Worm (Caenorhabditis elegans) whole organism, late embryonic: ENCODE data around the gene R160.2.

Experiments
- C38D4.7 ChIP-seq: fragments of 200-800 bp; sonication (Bioruptor generic); optimal IDR thresholded peaks from 2 replicates; lab custom pipeline; 2018; ENCODE audit warnings: mild to moderate bottlenecking, missing genetic modification characterization, moderate library complexity, missing compliant biosample characterization
- F13H6.1 ChIP-seq: sonication (generic microtip); optimal IDR thresholded peaks from 2 replicates; lab custom pipeline; 2016; ENCODE audit warnings: missing genetic modification characterization, missing compliant biosample characterization
- K09A11.1 ChIP-seq: sonication (generic microtip); optimal IDR thresholded peaks from 2 replicates; lab custom pipeline; 2017; ENCODE audit warnings: antibody characterized with exemption, mild to moderate bottlenecking, missing genetic modification characterization, missing compliant biosample characterization; ENCODE audit not compliant: insufficient read depth
- ahr-1 ChIP-seq: sonication (generic microtip); optimal IDR thresholded peaks from 2 replicates; lab custom pipeline; 2016; ENCODE audit warnings: missing genetic modification characterization, missing compliant biosample characterization
- ceh-19 ChIP-seq: fragments of 200-800 bp; sonication (Bioruptor generic); optimal IDR thresholded peaks from 2 replicates; lab custom pipeline; 2018; ENCODE audit warnings: mild to moderate bottlenecking, missing genetic modification characterization, missing compliant biosample characterization
- ceh-2 ChIP-seq: sonication (generic microtip); optimal IDR thresholded peaks from 2 replicates; lab custom pipeline; 2016; ENCODE audit warnings: missing genotype, missing genetic modification characterization, missing compliant biosample characterization
- ceh-24 ChIP-seq: sonication (generic microtip); optimal IDR thresholded peaks from 2 replicates; lab custom pipeline; 2016; ENCODE audit warnings: mild to moderate bottlenecking, missing genetic modification characterization, missing compliant biosample characterization
- ceh-31 ChIP-seq: sonication (generic microtip); optimal IDR thresholded peaks from 2 replicates; lab custom pipeline; 2016; ENCODE audit warnings: missing genetic modification characterization, missing compliant biosample characterization
- ceh-34 ChIP-seq: sonication (generic microtip); optimal IDR thresholded peaks from 2 replicates; lab custom pipeline; 2016; ENCODE audit warnings: mild to moderate bottlenecking, missing genetic modification characterization, missing compliant biosample characterization
- ceh-45 ChIP-seq: fragments of 200-800 bp; sonication (Bioruptor generic); IDR thresholded peaks from 2 replicates; pipeline ENCODE4 v1.3.6; 2022; ENCODE audit warnings: missing genetic modification reagents, missing genetic modification characterization, missing compliant biosample characterization
- che-1 ChIP-seq: sonication (generic microtip); optimal IDR thresholded peaks from 2 replicates; lab custom pipeline; 2016; ENCODE audit warnings: mild to moderate bottlenecking, missing genetic modification characterization, missing compliant biosample characterization
- dmd-4 ChIP-seq: sonication (generic microtip); optimal IDR thresholded peaks from 2 replicates; lab custom pipeline; 2016; ENCODE audit warnings: borderline replicate concordance, missing genetic modification characterization, missing compliant biosample characterization
- elt-2 ChIP-seq: sonication (generic microtip); optimal IDR thresholded peaks from 2 replicates; lab custom pipeline; 2016; ENCODE audit warnings: missing genetic modification reagents, missing genetic modification characterization, missing compliant biosample characterization
- ets-4 ChIP-seq: sonication (generic microtip); optimal IDR thresholded peaks from 2 replicates; lab custom pipeline; 2016; ENCODE audit warnings: missing genetic modification characterization, missing compliant biosample characterization
- fax-1 ChIP-seq: sonication (generic microtip); optimal IDR thresholded peaks from 2 replicates; lab custom pipeline; 2016; ENCODE audit warnings: missing genotype, missing genetic modification characterization, missing compliant biosample characterization
- fkh-6 ChIP-seq: sonication (generic microtip); optimal IDR thresholded peaks from 2 replicates; lab custom pipeline; 2016; ENCODE audit warnings: missing genetic modification characterization, missing compliant biosample characterization
- gmeb-2 ChIP-seq: sonication (generic microtip); optimal IDR thresholded peaks from 2 replicates; lab custom pipeline; 2016; ENCODE audit warnings: missing genetic modification characterization, inconsistent platforms, missing compliant biosample characterization
- hlh-8 ChIP-seq: sonication (generic microtip); optimal IDR thresholded peaks from 2 replicates; lab custom pipeline; 2016; ENCODE audit warnings: missing genotype, missing genetic modification characterization, missing compliant biosample characterization
- lim-6 ChIP-seq: sonication (generic microtip); optimal IDR thresholded peaks from 2 replicates; lab custom pipeline; 2016; ENCODE audit warnings: missing genetic modification characterization, missing compliant biosample characterization
- lin-11 ChIP-seq: fragments of 200-800 bp; sonication (Bioruptor generic); optimal IDR thresholded peaks from 2 replicates; lab custom pipeline; 2018; ENCODE audit warnings: mild to moderate bottlenecking, missing genetic modification characterization, missing compliant biosample characterization
- mec-3 ChIP-seq: sonication (generic microtip); optimal IDR thresholded peaks from 2 replicates; lab custom pipeline; 2016; ENCODE audit warnings: borderline replicate concordance, missing genetic modification characterization, missing compliant biosample characterization
- nfya-1 ChIP-seq: sonication (generic microtip); optimal IDR thresholded peaks from 2 replicates; lab custom pipeline; 2017; ENCODE audit warnings: missing genetic modification characterization, mild to moderate bottlenecking, missing compliant biosample characterization, antibody characterized with exemption, moderate library complexity
- nhr-11 ChIP-seq: fragments of 150-350 bp; optimal IDR thresholded peaks from 2 replicates; lab custom pipeline; 2014; ENCODE audit warnings: missing biosample characterization, missing genetic modification characterization
- odd-2 ChIP-seq: sonication (generic microtip); optimal IDR thresholded peaks from 2 replicates; lab custom pipeline; 2017; ENCODE audit warnings: antibody characterized with exemption, mild to moderate bottlenecking, missing genetic modification characterization, missing compliant biosample characterization
- pag-3 ChIP-seq: sonication (generic microtip); optimal IDR thresholded peaks from 2 replicates; lab custom pipeline; 2016; ENCODE audit warnings: missing compliant biosample characterization, missing genetic modification characterization, borderline replicate concordance
- pat-9 ChIP-seq: fragments of 200-800 bp; sonication (Bioruptor generic); optimal IDR thresholded peaks from 2 replicates; lab custom pipeline; 2018; ENCODE audit warnings: mild to moderate bottlenecking, missing genetic modification characterization, moderate library complexity, missing compliant biosample characterization
- pros-1 ChIP-seq: fragments of 150-350 bp; optimal IDR thresholded peaks from 2 replicates; lab custom pipeline; 2014; ENCODE audit warnings: missing biosample characterization, missing genetic modification reagents, missing genetic modification characterization
- ref-2 ChIP-seq: sonication (generic microtip); optimal IDR thresholded peaks from 2 replicates; lab custom pipeline; 2016; ENCODE audit warnings: missing genetic modification characterization, missing compliant biosample characterization
- sox-2 ChIP-seq: fragments of 200-800 bp; sonication (Bioruptor generic); IDR thresholded peaks from 2 replicates; pipeline ENCODE4 v1.3.6; 2022; ENCODE audit warnings: missing genetic modification reagents, missing genetic modification characterization, missing compliant biosample characterization
- sox-4 ChIP-seq: sonication (generic microtip); optimal IDR thresholded peaks from 2 replicates; lab custom pipeline; 2017; ENCODE audit warnings: mild to moderate bottlenecking, missing genetic modification characterization, inconsistent platforms, missing compliant biosample characterization
- syd-9 ChIP-seq: sonication (generic microtip); optimal IDR thresholded peaks from 2 replicates; lab custom pipeline; 2016; ENCODE audit warnings: mild to moderate bottlenecking, missing genetic modification characterization, moderate library complexity, missing compliant biosample characterization
- tbx-2 ChIP-seq: sonication (generic microtip); optimal IDR thresholded peaks from 2 replicates; lab custom pipeline; 2016; ENCODE audit warnings: missing genetic modification characterization, missing compliant biosample characterization
- tbx-7 ChIP-seq: sonication (generic microtip); optimal IDR thresholded peaks from 2 replicates; lab custom pipeline; 2016; ENCODE audit warnings: missing genotype, missing genetic modification characterization, missing compliant biosample characterization
- unc-3 ChIP-seq, 2 experiments: fragments of 200-800 bp in 1 of 2; sonication (Bioruptor generic) in 1 of 2; sonication (generic microtip) in 1 of 2; conservative IDR thresholded peaks in 1 of 2; optimal IDR thresholded peaks in 1 of 2; 2 replicates each; pipeline versions ENCODE4 v1.3.6 to Lab custom; 2016 to 2022; ENCODE audit warnings: missing compliant biosample characterization in 2 of 2, missing genetic modification characterization in 2 of 2, missing genetic modification reagents in 1 of 2
- zip-5 ChIP-seq: sonication (generic microtip); optimal IDR thresholded peaks from 2 replicates; lab custom pipeline; 2016; ENCODE audit warnings: missing genetic modification characterization, missing compliant biosample characterization

R160.2 gene

DNA sequence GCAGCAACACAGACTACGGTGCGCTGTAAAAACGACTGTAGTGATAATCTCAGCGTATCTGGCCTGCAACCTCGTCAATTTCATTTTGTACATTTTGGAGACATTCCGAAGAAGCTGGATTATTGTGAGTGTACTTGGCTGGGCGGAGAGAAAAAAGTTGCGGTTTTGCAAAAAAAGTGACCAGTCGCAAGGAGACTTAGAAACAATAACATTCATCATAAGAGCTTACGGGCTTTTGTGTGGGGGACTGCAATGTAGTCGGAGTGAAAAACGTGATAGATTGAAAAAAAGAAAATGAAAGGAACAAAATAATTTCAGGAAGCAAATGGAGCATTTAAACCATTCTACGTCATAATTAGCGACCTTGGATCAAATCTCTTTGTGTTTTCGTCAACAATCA is 31.8 kb upstream of the R160.2 start:
- TF ChIP-seq C38D4.7 = no peak
- TF ChIP-seq zip-5 (tag; lab: Kevin White, UChicago) = no peak
- no peak for TF ChIP-seq ceh-2 (tag; lab: Kevin White, UChicago)
- TF ChIP-seq K09A11.1 = no peak
- no peak for TF ChIP-seq syd-9
- no peak for TF ChIP-seq ets-4 (tag; lab: Kevin White, UChicago)
- TF ChIP-seq ceh-19 = no peak
- TF ChIP-seq ceh-31 (tag; lab: Kevin White, UChicago) = no peak
- no peak for TF ChIP-seq ref-2 (tag; lab: Kevin White, UChicago)
- TF ChIP-seq elt-2 (tag; lab: Kevin White, UChicago) = no peak
- TF ChIP-seq ahr-1 (tag; lab: Kevin White, UChicago) = no peak
- TF ChIP-seq gmeb-2 (tag; lab: Kevin White, UChicago) = no peak
- TF ChIP-seq pat-9 (tag; lab: Kevin White, UChicago) = no peak
- TF ChIP-seq nhr-11 (tag; lab: Kevin White, UChicago) = no peak

- TF ChIP-seq pat-9 (tag; lab: Kevin White, UChicago) (no peak), lim-6 (tag; lab: Kevin White, UChicago) (no peak), tbx-7 (tag; lab: Kevin White, UChicago) (no peak), pros-1 (tag; lab: Kevin White, UChicago) (no peak), mec-3 (tag; lab: Kevin White, UChicago) (no peak), sox-4 (tag; lab: Kevin White, UChicago) (no peak), ceh-24 (tag; lab: Kevin White, UChicago) (no peak), F13H6.1 (tag; lab: Kevin White, UChicago) (no peak), odd-2 (tag; lab: Kevin White, UChicago) (no peak), ceh-34 (tag; lab: Kevin White, UChicago) (no peak), che-1 (tag; lab: Kevin White, UChicago) (no peak), elt-2 (tag; lab: Kevin White, UChicago) (no peak), pag-3 (no peak), lin-11 (tag; lab: Kevin White, UChicago) (no peak), ceh-19 (no peak), fkh-6 (tag; lab: Kevin White, UChicago) (no peak)
These were observed 28.0 kb upstream of the R160.2 start for ce11 chrX:4404717-4405116.

ce11 chrX:4402854-4403253 is 26.2 kb upstream of the R160.2 start, which contains the start of gene D1079.1:
D1079.1 (plus strand) TSS chrX:4403154.
- TF ChIP-seq nfya-1 (tag; lab: Kevin White, UChicago) = no peak
- TF ChIP-seq hlh-8 = no peak
- no peak for TF ChIP-seq sox-2 (GFP tag; lab: Robert Waterston, UW)
- TF ChIP-seq che-1 (tag; lab: Kevin White, UChicago) = no peak
- no peak for TF ChIP-seq odd-2 (tag; lab: Kevin White, UChicago)
- no peak for TF ChIP-seq ceh-45 (GFP tag; lab: Robert Waterston, UW)
- TF ChIP-seq fax-1 = no peak
- TF ChIP-seq syd-9 = no peak
- no peak for TF ChIP-seq unc-3 (GFP tag; conservative IDR thresholded peaks at IDR 0.05; lab: Robert Waterston, UW)
- no peak for TF ChIP-seq unc-3 (tag; optimal IDR thresholded peaks at IDR 0.05; lab: Kevin White, UChicago)
- TF ChIP-seq tbx-2 (tag; lab: Kevin White, UChicago) = no peak

DNA sequence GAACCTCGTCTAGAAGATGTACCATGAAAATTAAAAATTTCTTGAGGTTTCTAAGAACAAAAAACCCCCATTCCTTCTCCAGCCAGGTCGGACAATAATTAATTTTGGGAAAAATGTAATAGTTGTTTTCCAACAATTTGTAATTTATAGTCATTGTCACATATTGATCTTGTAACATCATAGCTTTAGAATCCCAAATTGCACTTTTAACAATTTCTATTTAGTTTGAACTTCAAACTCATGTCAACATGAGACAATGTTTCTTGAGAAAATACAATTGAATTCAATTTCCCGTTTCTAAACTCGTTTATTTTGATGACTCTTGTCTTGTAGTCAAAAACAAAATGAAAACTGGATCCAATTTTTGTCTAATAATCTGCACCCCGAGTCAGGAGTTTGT is 23.6 kb upstream of the R160.2 start:
- TF ChIP-seq dmd-4 (tag; lab: Kevin White, UChicago) (no peak), sox-2 (GFP tag; lab: Robert Waterston, UW) (no peak)
